Fruit fly (Drosophila melanogaster) whole organism, wandering third instar larva: Measurements from ENCODE around the gene Hsp27.

Experiments
- Abd-B ChIP-seq: fragments of >200 bp; optimal IDR thresholded peaks from 2 replicates; lab custom pipeline; 2017; ENCODE audit warnings: missing biosample characterization, missing genetic modification characterization
- CG32264 ChIP-seq: fragments of 200-800 bp; sonication (Bioruptor generic); optimal IDR thresholded peaks from 2 replicates; lab custom pipeline; 2016; ENCODE audit warnings: missing biosample characterization, missing genetic modification characterization
- CG9705 ChIP-seq: fragments of 200-800 bp; sonication (Bioruptor generic); optimal IDR thresholded peaks from 2 replicates; lab custom pipeline; 2018; ENCODE audit warnings: missing biosample characterization, mild to moderate bottlenecking, missing genetic modification characterization
- CrebA ChIP-seq: fragments of 200-800 bp; sonication (Bioruptor generic); optimal IDR thresholded peaks from 2 replicates; lab custom pipeline; 2016; ENCODE audit warnings: missing biosample characterization, mild to moderate bottlenecking, missing genetic modification characterization, borderline replicate concordance
- Dfd ChIP-seq: fragments of >200 bp; optimal IDR thresholded peaks from 2 replicates; lab custom pipeline; 2017; ENCODE audit warnings: missing biosample characterization, missing genetic modification characterization
- Dif ChIP-seq: fragments of 200-275, 200-300 bp; sonication (Bioruptor generic); optimal IDR thresholded peaks from 2 replicates; lab custom pipeline; 2018; ENCODE audit warnings: missing biosample characterization, missing genetic modification characterization; ENCODE audit not compliant: partially characterized antibody
- HLH106 ChIP-seq: fragments of 200-800 bp; optimal IDR thresholded peaks from 3 replicates; lab custom pipeline; 2019; ENCODE audit warnings: missing biosample characterization, mild to moderate bottlenecking, missing genetic modification characterization, moderate library complexity
- Hnf4 ChIP-seq: fragments of 200-800 bp; sonication (Bioruptor generic); optimal IDR thresholded peaks from 2 replicates; lab custom pipeline; 2016; ENCODE audit warnings: missing biosample characterization, mild to moderate bottlenecking, missing genetic modification characterization
- Hr78 ChIP-seq: fragments of >200 bp; optimal IDR thresholded peaks from 2 replicates; lab custom pipeline; 2017; ENCODE audit warnings: missing biosample characterization, missing genetic modification characterization
- Hr83 ChIP-seq: fragments of 200-300 bp; sonication (Bioruptor generic); optimal IDR thresholded peaks from 2 replicates; lab custom pipeline; 2016; ENCODE audit warnings: missing biosample characterization, mild to moderate bottlenecking, missing genetic modification characterization, moderate library complexity; ENCODE audit not compliant: poor library complexity, severe bottlenecking
- Jra ChIP-seq: sonication (Bioruptor generic); optimal IDR thresholded peaks from 2 replicates; lab custom pipeline; 2016; ENCODE audit warnings: missing biosample characterization, missing genetic modification characterization
- Mio ChIP-seq: sonication (Bioruptor generic); optimal IDR thresholded peaks from 2 replicates; lab custom pipeline; 2016; ENCODE audit warnings: missing biosample characterization, missing genetic modification characterization
- Myc ChIP-seq: fragments of >200 bp; optimal IDR thresholded peaks from 2 replicates; lab custom pipeline; 2017
- N ChIP-seq: fragments of >200 bp; optimal IDR thresholded peaks from 2 replicates; lab custom pipeline; 2018; ENCODE audit warnings: missing biosample characterization, missing external identifiers, missing genetic modification characterization
- OdsH ChIP-seq: fragments of 200-800 bp; sonication (Bioruptor generic); optimal IDR thresholded peaks from 2 replicates; lab custom pipeline; 2016; ENCODE audit warnings: missing biosample characterization, mild to moderate bottlenecking, missing genetic modification characterization
- Rel ChIP-seq, 2 experiments: fragments of 200-800 bp; sonication (Bioruptor generic) in 1 of 2; optimal IDR thresholded peaks; 2 replicates in 1 of 2; 3 replicates in 1 of 2; lab custom pipeline; 2016 to 2019; ENCODE audit warnings: mild to moderate bottlenecking in 2 of 2, missing biosample characterization in 2 of 2, missing genetic modification characterization in 2 of 2, moderate library complexity in 1 of 2
- Sp1 ChIP-seq: fragments of 200-800 bp; sonication (Bioruptor generic); optimal IDR thresholded peaks from 3 replicates; lab custom pipeline; 2019; ENCODE audit warnings: missing biosample characterization, mild to moderate bottlenecking, missing genetic modification characterization, moderate library complexity
- br ChIP-seq: fragments of 200-800 bp; sonication (Bioruptor generic); optimal IDR thresholded peaks from 2 replicates; lab custom pipeline; 2016; ENCODE audit warnings: missing biosample characterization, missing genetic modification characterization
- brk ChIP-seq: fragments of 200-800 bp; sonication (Bioruptor generic); optimal IDR thresholded peaks from 2 replicates; lab custom pipeline; 2016; ENCODE audit warnings: missing biosample characterization, mild to moderate bottlenecking, missing genetic modification characterization
- dl ChIP-seq, 2 experiments: fragments of 175-275, 200-275 bp in 1 of 2; fragments of 200-275 bp in 1 of 2; sonication (Bioruptor generic); optimal IDR thresholded peaks; lab custom pipeline; 2018; ENCODE audit warnings: mild to moderate bottlenecking in 2 of 2, missing biosample characterization in 2 of 2, missing genetic modification characterization in 2 of 2, moderate library complexity in 2 of 2; ENCODE audit not compliant: partially characterized antibody in 2 of 2, insufficient read depth in 1 of 2
- dmrt93B ChIP-seq: fragments of 200-800 bp; sonication (Bioruptor generic); optimal IDR thresholded peaks from 2 replicates; lab custom pipeline; 2018; ENCODE audit warnings: missing biosample characterization, mild to moderate bottlenecking, missing genetic modification characterization
- dsf ChIP-seq: sonication (Bioruptor generic); optimal IDR thresholded peaks from 2 replicates; lab custom pipeline; 2016; ENCODE audit warnings: missing biosample characterization, missing genetic modification characterization, borderline replicate concordance
- ey ChIP-seq: fragments of 200-800 bp; sonication (Bioruptor generic); optimal IDR thresholded peaks from 2 replicates; lab custom pipeline; 2016; ENCODE audit warnings: missing biosample characterization, missing genetic modification characterization
- foxo ChIP-seq, 2 experiments: fragments of 200-800 bp; sonication (Bioruptor generic); optimal IDR thresholded peaks; 2 replicates in 1 of 2; 3 replicates in 1 of 2; lab custom pipeline; 2016 to 2017; ENCODE audit warnings: missing biosample characterization in 2 of 2, missing genetic modification characterization in 2 of 2
- fru ChIP-seq: fragments of 200-800 bp; sonication (Bioruptor generic); optimal IDR thresholded peaks from 3 replicates; lab custom pipeline; 2016; ENCODE audit warnings: missing biosample characterization, mild to moderate bottlenecking, missing genetic modification characterization
- h ChIP-seq: fragments of 200-800 bp; sonication (Bioruptor generic); optimal IDR thresholded peaks from 3 replicates; lab custom pipeline; 2016; ENCODE audit warnings: missing biosample characterization, mild to moderate bottlenecking, missing genetic modification characterization
- jim ChIP-seq: fragments of 175-275, 200-325 bp; sonication (Bioruptor generic); optimal IDR thresholded peaks from 2 replicates; lab custom pipeline; 2016; ENCODE audit warnings: missing biosample characterization, mild to moderate bottlenecking, missing genetic modification characterization
- lola ChIP-seq: fragments of >200 bp; optimal IDR thresholded peaks from 2 replicates; lab custom pipeline; 2017; ENCODE audit warnings: missing biosample characterization, missing genetic modification characterization
- pan ChIP-seq: fragments of >200 bp; optimal IDR thresholded peaks from 2 replicates; lab custom pipeline; 2017
- psq ChIP-seq: fragments of 200-800 bp; sonication (Bioruptor generic); optimal IDR thresholded peaks from 3 replicates; lab custom pipeline; 2017; ENCODE audit warnings: missing biosample characterization, mild to moderate bottlenecking, missing genetic modification characterization, moderate library complexity
- rgr ChIP-seq: fragments of 200-800 bp; sonication (Bioruptor generic); optimal IDR thresholded peaks from 3 replicates; lab custom pipeline; 2016; ENCODE audit warnings: missing biosample characterization, mild to moderate bottlenecking, missing genetic modification characterization
- sage ChIP-seq: fragments of 200-800 bp; sonication (Bioruptor generic); optimal IDR thresholded peaks from 2 replicates; lab custom pipeline; 2016; ENCODE audit warnings: missing biosample characterization, mild to moderate bottlenecking, missing genetic modification characterization
- sv ChIP-seq: fragments of 200-800 bp; sonication (Bioruptor generic); optimal IDR thresholded peaks from 3 replicates; lab custom pipeline; 2016; ENCODE audit warnings: missing biosample characterization, missing genetic modification characterization
- tai ChIP-seq: sonication (Bioruptor generic); optimal IDR thresholded peaks from 2 replicates; lab custom pipeline; 2016; ENCODE audit warnings: missing biosample characterization, missing genetic modification characterization
- usp ChIP-seq: fragments of >200 bp; optimal IDR thresholded peaks from 2 replicates; lab custom pipeline; 2017; ENCODE audit warnings: missing biosample characterization, missing genetic modification characterization
- woc ChIP-seq: sonication (Bioruptor generic); optimal IDR thresholded peaks from 2 replicates; lab custom pipeline; 2016; ENCODE audit warnings: missing biosample characterization, mild to moderate bottlenecking, missing genetic modification characterization

Gene Hsp27

dm6 chr3L:9381602-9382001, 2.3 kb upstream of the Hsp27 start, which contains the start of gene Hsp23:
Gene Hsp23 (plus strand): TSS chr3L:9381882.
- TF ChIP-seq Mio (GFP tag; lab: Kevin White, UChicago), result no peak
- peak; percentile 28 for TF ChIP-seq HLH106 (tag; lab: Kevin White, UChicago)
- no peak for TF ChIP-seq jim
- no peak for TF ChIP-seq dsf
- peak; percentile 66 for TF ChIP-seq psq (GFP tag; lab: Kevin White, UChicago)
- peak; percentile 26 for TF ChIP-seq woc (GFP tag; lab: Kevin White, UChicago)
- TF ChIP-seq Rel (GFP tag; optimal IDR thresholded peaks at IDR 0.05; lab: Kevin White, UChicago), result no peak
- peak; percentile 47 for TF ChIP-seq Rel (tag; optimal IDR thresholded peaks at IDR 0.05; lab: Kevin White, UChicago)
- no peak for TF ChIP-seq Abd-B (GFP tag; lab: Kevin White, UChicago)
- peak; percentile 59 for TF ChIP-seq Dif
- TF ChIP-seq pan (lab: Kevin White, UChicago), result no peak
- TF ChIP-seq dl (GFP tag; optimal IDR thresholded peaks at IDR 0.05; lab: Kevin White, UChicago; ENCODE audit: insufficient read depth in 1 of 2, partially characterized antibody in 2 of 2), result peak in 1 of 2 experiments; percentile 7
- no peak for TF ChIP-seq N (GFP tag; lab: Kevin White, UChicago)
- peak; percentile 37 for TF ChIP-seq rgr
- TF ChIP-seq foxo (GFP tag; optimal IDR thresholded peaks at IDR 0.05; lab: Kevin White, UChicago), result peak; percentile 43 to 45
- no peak for TF ChIP-seq Myc (lab: Kevin White, UChicago)
- TF ChIP-seq ey (GFP tag; lab: Kevin White, UChicago), result no peak
- no peak for TF ChIP-seq CG9705 (GFP tag; lab: Kevin White, UChicago)
- no peak for TF ChIP-seq tai (GFP tag; lab: Kevin White, UChicago)
- peak; percentile 6 for TF ChIP-seq sage
- no peak for TF ChIP-seq Dfd (GFP tag; lab: Kevin White, UChicago)
- peak; percentile 53 for TF ChIP-seq OdsH (GFP tag; lab: Kevin White, UChicago)
- TF ChIP-seq CG32264 (GFP tag; lab: Kevin White, UChicago), result peak; percentile 12
- no peak for TF ChIP-seq sv (GFP tag; lab: Kevin White, UChicago)
- peak; percentile 88 for TF ChIP-seq Hr83 (GFP tag; lab: Kevin White, UChicago)
- TF ChIP-seq Jra (GFP tag; lab: Kevin White, UChicago), result peak; percentile 32
- TF ChIP-seq h (GFP tag; lab: Kevin White, UChicago), result peak; percentile 35
- no peak for TF ChIP-seq usp (GFP tag; lab: Kevin White, UChicago)
- TF ChIP-seq Hnf4 (GFP tag; lab: Kevin White, UChicago), result peak; percentile 59
- no peak for TF ChIP-seq dmrt93B (GFP tag; lab: Kevin White, UChicago)
- no peak for TF ChIP-seq Hr78
- TF ChIP-seq br (GFP tag; lab: Kevin White, UChicago), result peak; percentile 60
- TF ChIP-seq lola (GFP tag; lab: Kevin White, UChicago), result no peak
- peak; percentile 58 for TF ChIP-seq CrebA (GFP tag; lab: Kevin White, UChicago)
- TF ChIP-seq brk (GFP tag; lab: Kevin White, UChicago), result peak; percentile 71
- peak; percentile 27 for TF ChIP-seq Sp1 (GFP tag; lab: Kevin White, UChicago)
- TF ChIP-seq fru (GFP tag; lab: Kevin White, UChicago), result peak; percentile 50

DNA sequence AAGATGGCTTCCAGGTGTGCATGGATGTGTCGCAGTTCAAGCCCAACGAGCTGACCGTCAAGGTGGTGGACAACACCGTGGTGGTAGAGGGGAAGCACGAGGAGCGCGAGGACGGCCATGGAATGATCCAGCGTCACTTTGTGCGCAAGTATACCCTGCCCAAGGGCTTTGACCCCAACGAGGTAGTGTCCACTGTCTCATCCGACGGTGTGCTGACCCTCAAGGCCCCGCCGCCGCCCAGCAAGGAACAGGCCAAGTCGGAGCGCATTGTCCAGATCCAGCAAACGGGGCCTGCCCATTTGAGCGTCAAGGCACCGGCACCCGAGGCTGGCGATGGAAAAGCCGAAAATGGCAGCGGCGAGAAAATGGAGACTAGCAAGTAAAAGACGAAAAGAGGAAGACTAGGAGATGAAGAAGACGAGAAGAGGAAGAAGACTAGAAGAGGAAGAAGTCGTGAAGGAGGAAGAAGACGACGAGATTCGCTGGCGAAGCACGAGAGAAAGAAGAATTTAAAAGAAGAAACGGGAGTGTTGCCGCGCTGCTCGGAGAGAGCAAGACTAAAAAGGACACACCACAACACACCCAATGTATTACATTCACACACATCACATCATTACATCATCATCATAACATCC, 699 bp downstream of the Hsp27 start:
- TF ChIP-seq psq (GFP tag; lab: Kevin White, UChicago), result peak; percentile 54
- TF ChIP-seq OdsH (GFP tag; lab: Kevin White, UChicago), result no peak
- TF ChIP-seq Myc (lab: Kevin White, UChicago), result no peak

- TF ChIP-seq usp (GFP tag; lab: Kevin White, UChicago), result no peak
- no peak for TF ChIP-seq CG9705 (GFP tag; lab: Kevin White, UChicago)
- TF ChIP-seq Jra (GFP tag; lab: Kevin White, UChicago), result no peak
- no peak for TF ChIP-seq br (GFP tag; lab: Kevin White, UChicago)
- TF ChIP-seq Rel (GFP tag; optimal IDR thresholded peaks at IDR 0.05; lab: Kevin White, UChicago), result no peak
- peak; percentile 87 for TF ChIP-seq Rel (tag; optimal IDR thresholded peaks at IDR 0.05; lab: Kevin White, UChicago)
- TF ChIP-seq sage, result no peak
- TF ChIP-seq rgr, result no peak
These were observed 7.6 kb downstream of the Hsp27 start for dm6 chr3L:9391340-9391980.
